Worm (Caenorhabditis elegans) whole organism, L4/young adult: ENCODE results near the gene K04A8.19.

Source experiments
- W03F9.2 ChIP-seq: fragments of 150-350 bp; optimal IDR thresholded peaks from 2 replicates; lab custom pipeline; 2014; ENCODE audit warnings: missing biosample characterization, missing genetic modification characterization
- him-1 ChIP-seq: sonication (generic microtip); optimal IDR thresholded peaks from 2 replicates; lab custom pipeline; 2016; ENCODE audit warnings: missing genotype, missing genetic modification reagents, missing genetic modification characterization, missing compliant biosample characterization

ce11 chrV:6549871-6550270 is 4.3 kb downstream of the K04A8.19 start, which contains the start of gene lipl-4:
- TF ChIP-seq W03F9.2 (tag; lab: Kevin White, UChicago) (no peak), him-1 (no peak)
